Worm (Caenorhabditis elegans) whole organism, L4/young adult: Measurements from ENCODE around the gene inx-9.

Source experiments
- W03F9.2 ChIP-seq: fragments of 150-350 bp; optimal IDR thresholded peaks from 2 replicates; lab custom pipeline; 2014; ENCODE audit warnings: missing biosample characterization, missing genetic modification characterization
- dao-5 ChIP-seq: sonication (generic microtip); optimal IDR thresholded peaks from 2 replicates; lab custom pipeline; 2016; ENCODE audit warnings: missing genotype, missing genetic modification characterization, moderate library complexity, missing compliant biosample characterization
- him-1 ChIP-seq: sonication (generic microtip); optimal IDR thresholded peaks from 2 replicates; lab custom pipeline; 2016; ENCODE audit warnings: missing genotype, missing genetic modification reagents, missing genetic modification characterization, missing compliant biosample characterization

ce11 chrIV:11710331-11710730 is 34.2 kb downstream of the inx-9 start:
- TF ChIP-seq him-1 (tag; lab: Kevin White, UChicago) (no peak), W03F9.2 (no peak), dao-5 (tag; lab: Kevin White, UChicago) (no peak)
